Worm (Caenorhabditis elegans) whole organism, L1 larva: Measurements from ENCODE around the gene F59A1.11.

Source experiments
- C16A3.4 ChIP-seq: fragments of 150-350 bp; optimal IDR thresholded peaks from 2 replicates; lab custom pipeline; 2014; ENCODE audit warnings: missing biosample characterization, missing genetic modification characterization
- lir-3 ChIP-seq: sonication (generic microtip); optimal IDR thresholded peaks from 2 replicates; lab custom pipeline; 2016; ENCODE audit warnings: mild to moderate bottlenecking, missing genetic modification characterization, moderate library complexity, missing compliant biosample characterization; ENCODE audit not compliant: poor library complexity

- TF ChIP-seq lir-3 (tag; lab: Kevin White, UChicago) (no peak), C16A3.4 (no peak)
Measured at ce11 chrV:17690922-17691321, 25.1 kb upstream of the F59A1.11 start, which contains the start of gene F59A1.13.
